Worm (Caenorhabditis elegans): Measurements from ENCODE around the gene F36A4.1.

DNA sequence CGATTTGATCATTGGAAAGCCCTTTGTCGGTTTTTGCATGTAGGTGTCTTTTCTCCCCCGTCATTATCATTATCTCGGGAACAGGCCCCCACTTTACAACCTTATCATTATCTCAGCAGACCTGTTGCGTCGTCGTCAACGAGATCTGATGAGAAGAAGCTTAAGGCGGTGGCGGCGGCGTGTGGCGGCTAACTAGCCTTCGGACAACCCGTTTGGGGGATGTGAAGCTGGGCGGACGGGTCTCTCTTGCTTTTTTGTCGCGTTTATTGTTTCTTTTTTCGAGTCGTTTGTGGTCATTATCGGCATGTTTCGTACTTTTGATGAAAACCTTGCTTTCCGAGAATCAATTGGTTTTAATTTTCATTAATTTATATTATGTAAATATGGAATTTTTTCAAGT, 27.7 kb downstream of the F36A4.1 start:
- no peak for TF ChIP-seq elt-1 (tag; optimal IDR thresholded peaks at IDR 0.05; ENCODE audit: borderline replicate concordance, insufficient read depth)
- no peak for TF ChIP-seq snpc-4 (tag; optimal IDR thresholded peaks at IDR 0.05)
- TF ChIP-seq blmp-1 (tag; optimal IDR thresholded peaks at IDR 0.05), result no peak
